Fruit fly (Drosophila melanogaster) S2 (cell line): Measurements from ENCODE around the gene Nup98-96.

Source experiments
- CG8478 ChIP-seq: fragments of >200 bp; optimal IDR thresholded peaks from 2 replicates; lab custom pipeline; 2018
- CTCF ChIP-seq, 2 experiments: fragments of >200 bp; optimal IDR thresholded peaks; 2 replicates each; lab custom pipeline; 2018

dm6 chr3R:23730472-23730801 lies 51.0 kb downstream of the Nup98-96 start:
- TF ChIP-seq CG8478 (no peak), CTCF (optimal IDR thresholded peaks at IDR 0.05; lab: Kevin White, UChicago) (no peak)
